Worm (Caenorhabditis elegans): ENCODE data around the gene Y53G8AL.4.
A peak's percentile ranks its signal among the peaks of the same experiment; 100 is the strongest.

Y53G8AL.4 gene

DNA sequence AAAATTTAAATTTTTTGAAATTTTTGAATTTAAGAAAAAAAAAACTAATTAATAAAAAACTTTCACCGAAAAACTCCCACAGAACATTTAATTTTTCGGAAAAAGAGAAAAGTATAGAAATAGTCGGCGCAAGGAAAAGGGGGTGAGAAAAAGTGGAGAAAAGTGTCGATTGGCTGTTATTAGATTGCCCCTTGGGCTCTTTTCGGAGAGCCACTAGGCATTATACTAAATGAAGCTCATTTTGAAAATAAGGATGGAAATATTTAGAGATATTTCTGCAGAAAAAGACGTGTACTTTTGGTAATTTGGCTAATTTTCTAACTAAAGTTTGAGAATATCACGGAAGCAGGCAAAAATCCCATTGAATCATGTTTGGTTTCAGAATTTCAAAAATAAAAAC is 26.3 kb downstream of the Y53G8AL.4 start:
- no peak for TF ChIP-seq C08G9.2 (tag; optimal IDR thresholded peaks at IDR 0.05)
- no peak for TF ChIP-seq pax-1 (tag; optimal IDR thresholded peaks at IDR 0.05)
- TF ChIP-seq hlh-30 (tag; optimal IDR thresholded peaks at IDR 0.05; ENCODE audit: insufficient read depth), result no peak
- TF ChIP-seq gmeb-2 (tag; optimal IDR thresholded peaks at IDR 0.05), result no peak
- no peak for TF ChIP-seq ceh-19 (GFP tag; optimal IDR thresholded peaks at IDR 0.05)
- TF ChIP-seq unc-42 (tag; optimal IDR thresholded peaks at IDR 0.05), result peak; percentile 89
- TF ChIP-seq ceh-6 (GFP tag; optimal IDR thresholded peaks at IDR 0.05), result no peak
- TF ChIP-seq fkh-6 (tag; optimal IDR thresholded peaks at IDR 0.05), result no peak

DNA sequence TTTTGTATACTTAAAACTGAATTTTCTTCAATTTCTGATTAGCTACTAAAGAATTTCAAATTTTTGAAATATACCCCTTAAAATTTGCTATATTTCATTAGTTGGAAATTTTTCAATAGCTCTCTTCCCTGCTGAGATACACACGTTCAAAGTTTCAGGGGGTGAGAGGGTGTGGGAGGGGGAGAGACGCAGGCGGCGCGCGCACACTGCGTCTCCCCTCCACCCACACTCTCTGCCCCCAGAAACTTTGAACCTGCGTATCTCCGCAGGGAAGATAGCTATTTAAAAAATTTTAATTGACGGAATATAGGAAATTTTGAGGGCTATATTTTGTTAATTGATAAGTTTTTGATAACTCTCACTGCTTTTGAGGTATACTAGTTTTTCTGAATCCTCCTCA is 27.7 kb downstream of the Y53G8AL.4 start:
- TF ChIP-seq zip-5 (tag; optimal IDR thresholded peaks at IDR 0.05) (no peak), odd-2 (tag; optimal IDR thresholded peaks at IDR 0.05) (no peak), madf-2 (tag; optimal IDR thresholded peaks at IDR 0.05) (no peak), hlh-15 (tag; optimal IDR thresholded peaks at IDR 0.05) (no peak), che-1 (tag; optimal IDR thresholded peaks at IDR 0.05) (no peak), nfya-1 (tag; optimal IDR thresholded peaks at IDR 0.05) (no peak), pqm-1 (tag; optimal IDR thresholded peaks at IDR 0.05) (no peak), ahr-1 (tag; optimal IDR thresholded peaks at IDR 0.05) (no peak), eyg-1 (tag; optimal IDR thresholded peaks at IDR 0.05) (no peak), pha-4 (tag; optimal IDR thresholded peaks at IDR 0.05) (no peak), hlh-30 (tag; optimal IDR thresholded peaks at IDR 0.05; ENCODE audit: insufficient read depth) (no peak), unc-3 (GFP tag; conservative IDR thresholded peaks at IDR 0.05) (no peak), unc-3 (tag; optimal IDR thresholded peaks at IDR 0.05) (no peak), syd-9 (tag; optimal IDR thresholded peaks at IDR 0.05) (no peak), hlh-8 (tag; optimal IDR thresholded peaks at IDR 0.05) (no peak), ceh-45 (GFP tag; IDR thresholded peaks at IDR 0.05) (no peak), pros-1 (tag; optimal IDR thresholded peaks at IDR 0.05) (no peak), tbx-2 (tag; optimal IDR thresholded peaks at IDR 0.05) (no peak), unc-55 (GFP tag; optimal IDR thresholded peaks at IDR 0.05) (no peak), fkh-6 (tag; optimal IDR thresholded peaks at IDR 0.05) (no peak), ceh-14 (tag; optimal IDR thresholded peaks at IDR 0.05) (no peak)

DNA sequence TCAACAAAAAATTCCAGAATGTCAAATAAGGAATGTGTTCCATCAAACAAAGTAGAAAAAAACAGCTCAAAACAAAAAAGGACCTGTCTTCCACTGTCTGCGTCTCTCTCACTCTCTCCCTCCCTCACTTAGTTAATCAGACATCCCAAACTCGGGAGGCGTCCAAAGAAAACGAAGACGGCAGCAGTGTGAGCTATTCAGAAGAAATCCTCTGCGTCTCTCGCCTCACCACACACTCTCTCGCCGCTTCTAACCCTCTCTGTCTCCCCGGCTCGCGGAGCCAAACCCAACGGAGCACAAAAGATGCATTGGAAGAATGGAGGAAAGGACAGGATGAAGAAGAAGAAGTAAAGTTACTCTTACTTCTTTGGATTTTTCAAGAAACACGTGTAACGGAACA is 30.2 kb downstream of the Y53G8AL.4 start:
- TF ChIP-seq ceh-30 (tag; optimal IDR thresholded peaks at IDR 0.05), result no peak
- TF ChIP-seq ceh-31 (tag; optimal IDR thresholded peaks at IDR 0.05), result peak; percentile 75
- TF ChIP-seq ztf-16 (tag; optimal IDR thresholded peaks at IDR 0.05), result no peak
- TF ChIP-seq tbx-2 (tag; optimal IDR thresholded peaks at IDR 0.05), result peak; percentile 4
- peak; percentile 59 for TF ChIP-seq nfya-1 (tag; optimal IDR thresholded peaks at IDR 0.05)
- no peak for TF ChIP-seq gmeb-2 (tag; optimal IDR thresholded peaks at IDR 0.05)
- TF ChIP-seq unc-42 (tag; optimal IDR thresholded peaks at IDR 0.05), result peak; percentile 62
- TF ChIP-seq sdc-2 (tag; optimal IDR thresholded peaks at IDR 0.05), result no peak

DNA sequence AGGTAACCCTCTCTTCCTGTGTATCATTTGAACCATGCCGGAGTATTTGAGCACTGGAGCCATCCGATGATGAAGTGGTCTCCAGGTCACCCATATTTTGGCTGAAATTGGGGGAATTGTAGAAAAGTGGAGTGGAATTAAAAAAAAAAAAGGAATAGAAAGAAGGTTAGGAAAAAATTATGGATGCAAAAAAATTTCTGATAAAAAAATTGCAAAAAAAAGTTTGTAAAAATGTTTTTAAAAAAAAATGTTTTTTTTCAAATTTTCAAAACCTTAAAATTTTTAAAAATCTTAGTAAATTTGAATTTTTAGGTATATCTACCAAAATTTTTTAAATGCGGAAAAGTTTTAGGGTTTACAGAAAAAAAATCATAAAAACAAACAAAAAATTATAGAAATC is 31.4 kb downstream of the Y53G8AL.4 start, which contains the start of gene frm-8:
Gene frm-8, minus strand, starts transcription at position 101 of the 400 bp plus-strand sequence.
- TF ChIP-seq ztf-16 (tag; optimal IDR thresholded peaks at IDR 0.05) (no peak), fkh-10 (GFP tag; optimal IDR thresholded peaks at IDR 0.05) (no peak), nhr-11 (tag; optimal IDR thresholded peaks at IDR 0.05) (no peak), ceh-9 (tag; optimal IDR thresholded peaks at IDR 0.05) (no peak), dmd-4 (tag; optimal IDR thresholded peaks at IDR 0.05; ENCODE audit: borderline replicate concordance) (no peak), pha-2 (tag; optimal IDR thresholded peaks at IDR 0.05) (no peak), gmeb-2 (tag; optimal IDR thresholded peaks at IDR 0.05) (no peak), tbx-2 (tag; optimal IDR thresholded peaks at IDR 0.05) (no peak), mec-3 (tag; optimal IDR thresholded peaks at IDR 0.05; ENCODE audit: borderline replicate concordance) (no peak), sox-2 (GFP tag; IDR thresholded peaks at IDR 0.05) (no peak), unc-3 (GFP tag; conservative IDR thresholded peaks at IDR 0.05) (no peak), unc-3 (tag; optimal IDR thresholded peaks at IDR 0.05) (no peak)
